Worm (Caenorhabditis elegans): ENCODE measurements around the gene Y75B12B.1.

Y75B12B.1 gene

ce11 chrV:15187083-15188057 lies 2.9 kb downstream of the Y75B12B.1 start, which contains the start of the genes cyn-7 and bath-36 (continued):
- TF ChIP-seq madf-6 (GFP tag; IDR thresholded peaks at IDR 0.05): peak; percentile 90
- TF ChIP-seq athp-1 (tag; optimal IDR thresholded peaks at IDR 0.05): no peak
- peak; percentile 70 for TF ChIP-seq lir-1 (GFP tag; conservative IDR thresholded peaks at IDR 0.05)
- peak; percentile 58 for TF ChIP-seq rcor-1 (GFP tag; IDR thresholded peaks at IDR 0.05)
- TF ChIP-seq B0019.2 (GFP tag; conservative IDR thresholded peaks at IDR 0.05): 0 out of 2 replicates have a peak, but pooled peaks have one; percentile 25
- TF ChIP-seq gei-17 (GFP tag; optimal IDR thresholded peaks at IDR 0.05): peak; percentile 59
- peak; percentile 81 for TF ChIP-seq pbrm-1 (GFP tag; IDR thresholded peaks at IDR 0.05)
- no peak for TF ChIP-seq sdz-38 (tag; optimal IDR thresholded peaks at IDR 0.05)
- peak; percentile 91 for TF ChIP-seq mcd-1 (GFP tag; IDR thresholded peaks at IDR 0.05)
- peak; percentile 7 for TF ChIP-seq B0261.1 (tag; optimal IDR thresholded peaks at IDR 0.05)
- no peak for TF ChIP-seq hlh-12 (tag; optimal IDR thresholded peaks at IDR 0.05)
- peak; percentile 80 for TF ChIP-seq nhr-80 (tag; optimal IDR thresholded peaks at IDR 0.05)
- TF ChIP-seq ets-4 (GFP tag; optimal IDR thresholded peaks at IDR 0.05): peak; percentile 10
- TF ChIP-seq cebp-1 (GFP tag; IDR thresholded peaks at IDR 0.05): no peak; the same call in 1 of the 2 replicates
- TF ChIP-seq cebp-1 (tag; optimal IDR thresholded peaks at IDR 0.05): peak; percentile 61
- peak; percentile 66 for TF ChIP-seq ceh-91 (GFP tag; IDR thresholded peaks at IDR 0.05)
- peak; percentile 49 for TF ChIP-seq lsl-1 (GFP tag; optimal IDR thresholded peaks at IDR 0.05)
- peak in 1 of 2 experiments; percentile 63 for TF ChIP-seq let-607 (tag; optimal IDR thresholded peaks at IDR 0.05)
- TF ChIP-seq atf-7 (tag; optimal IDR thresholded peaks at IDR 0.05): peak; percentile 28
- peak; percentile 9 for TF ChIP-seq ztf-22 (GFP tag; optimal IDR thresholded peaks at IDR 0.05)
- TF ChIP-seq lin-40 (tag; optimal IDR thresholded peaks at IDR 0.05): peak; percentile 85
- peak; percentile 54 for TF ChIP-seq tbp1 (GFP tag; optimal IDR thresholded peaks at IDR 0.05)
- peak; percentile 72 for TF ChIP-seq ZK185.1 (tag; optimal IDR thresholded peaks at IDR 0.05; ENCODE audit: poor library complexity, severe bottlenecking)
- TF ChIP-seq let-526 (GFP tag; IDR thresholded peaks at IDR 0.05): no peak
- no peak for TF ChIP-seq dpff-1 (tag; optimal IDR thresholded peaks at IDR 0.05)
- TF ChIP-seq dox-1 (GFP tag; IDR thresholded peaks at IDR 0.05): peak; percentile 68
- TF ChIP-seq madf-3 (GFP tag; IDR thresholded peaks at IDR 0.05): 0 out of 2 replicates have a peak, but pooled peaks have one; percentile 63
- TF ChIP-seq F57A8.1 (GFP tag; optimal IDR thresholded peaks at IDR 0.05): no peak
- TF ChIP-seq F33H1.4 (GFP tag; IDR thresholded peaks at IDR 0.05): peak; percentile 56
- no peak; the same call in 1 of the 2 replicates for TF ChIP-seq attf-3 (GFP tag; conservative IDR thresholded peaks at IDR 0.05)
- TF ChIP-seq pha-4 (tag; optimal IDR thresholded peaks at IDR 0.05): peak; percentile 36
- 0 out of 2 replicates have a peak, but pooled peaks have one; percentile 26 for TF ChIP-seq C17E4.6 (GFP tag; IDR thresholded peaks at IDR 0.05)
- peak; percentile 76 for TF ChIP-seq snpc-3.4 (tag; optimal IDR thresholded peaks at IDR 0.05)
- 0 out of 2 replicates have a peak, but pooled peaks have one; percentile 7 for TF ChIP-seq Y53G8AR.9 (GFP tag; conservative IDR thresholded peaks at IDR 0.05)
- TF ChIP-seq snpc-4 (GFP tag; optimal IDR thresholded peaks at IDR 0.05): no peak
- TF ChIP-seq snpc-4 (tag; optimal IDR thresholded peaks at IDR 0.05): peak in 2 of 4 experiments; percentile 68 to 71

ce11 chrV:15189567-15189966 lies 5.1 kb downstream of the Y75B12B.1 start, which contains the start of gene cyn-3:
Gene cyn-3 (plus strand): TSS chrV:15189927.
- TF ChIP-seq rcor-1 (GFP tag; IDR thresholded peaks at IDR 0.05) (peak; percentile 65; the same call in 1 of the 2 replicates), F23B12.7 (tag; optimal IDR thresholded peaks at IDR 0.05; ENCODE audit: insufficient read depth) (peak; percentile 90), K12H6.12 (tag; optimal IDR thresholded peaks at IDR 0.05) (peak; percentile 45), lin-54 (GFP tag; optimal IDR thresholded peaks at IDR 0.05) (peak; percentile 99), ZK185.1 (tag; optimal IDR thresholded peaks at IDR 0.05; ENCODE audit: poor library complexity, severe bottlenecking) (peak; percentile 74), athp-1 (tag; optimal IDR thresholded peaks at IDR 0.05) (no peak), ztf-18 (tag; optimal IDR thresholded peaks at IDR 0.05) (peak; percentile 14), B0261.1 (tag; optimal IDR thresholded peaks at IDR 0.05) (peak; percentile 13), pbrm-1 (GFP tag; IDR thresholded peaks at IDR 0.05) (peak; percentile 41; the same call in 1 of the 2 replicates), zim-3 (tag; optimal IDR thresholded peaks at IDR 0.05) (no peak), lin-40 (tag; optimal IDR thresholded peaks at IDR 0.05) (peak; percentile 76), zfh-2 (GFP tag; conservative IDR thresholded peaks at IDR 0.05) (no peak), tlf-1 (GFP tag; optimal IDR thresholded peaks at IDR 0.05) (peak; percentile 46), F57A8.1 (GFP tag; optimal IDR thresholded peaks at IDR 0.05) (no peak), cebp-1 (GFP tag; IDR thresholded peaks at IDR 0.05) (no peak), cebp-1 (tag; optimal IDR thresholded peaks at IDR 0.05) (peak; percentile 67), B0336.3 (GFP tag; IDR thresholded peaks at IDR 0.05) (0 out of 2 replicates have a peak, but pooled peaks have one; percentile 16)

All from whole organism, young adult.